Worm (Caenorhabditis elegans) whole organism, L1 larva: ENCODE results near the gene C47D2.1.

Experiments used
- aha-1 ChIP-seq: fragments of 150-350 bp; optimal IDR thresholded peaks from 2 replicates; lab custom pipeline; 2014; ENCODE audit warnings: missing biosample characterization, missing genetic modification characterization
- dpl-1 ChIP-seq, 3 experiments: fragments of 150-350 bp in 2 of 3; sonication (generic microtip) in 1 of 3; optimal IDR thresholded peaks; 2 replicates each; lab custom pipeline; 2014 to 2017; ENCODE audit warnings: missing biosample characterization in 3 of 3, missing genetic modification characterization in 3 of 3, missing genetic modification reagents in 3 of 3
- lin-15B ChIP-seq: fragments of 150-350 bp; sonication (generic microtip); optimal IDR thresholded peaks from 3 replicates; lab custom pipeline; 2014; ENCODE audit warnings: missing biosample characterization, missing genetic modification characterization
- lin-39 ChIP-seq: fragments of 150-350 bp; optimal IDR thresholded peaks from 2 replicates; lab custom pipeline; 2014; ENCODE audit warnings: missing biosample characterization, missing genetic modification reagents, missing genetic modification characterization
- lir-3 ChIP-seq: sonication (generic microtip); optimal IDR thresholded peaks from 2 replicates; lab custom pipeline; 2016; ENCODE audit warnings: mild to moderate bottlenecking, missing genetic modification characterization, moderate library complexity, missing compliant biosample characterization; ENCODE audit not compliant: poor library complexity
- mdl-1 ChIP-seq, 2 experiments: fragments of 150-350 bp; optimal IDR thresholded peaks; 2 replicates each; lab custom pipeline; 2014 to 2017; ENCODE audit warnings: missing biosample characterization in 2 of 2, missing genetic modification characterization in 2 of 2, inconsistent platforms in 1 of 2
- mep-1 ChIP-seq: fragments of 150-350 bp; optimal IDR thresholded peaks from 2 replicates; lab custom pipeline; 2014; ENCODE audit warnings: missing biosample characterization, missing genetic modification characterization
- nhr-237 ChIP-seq: fragments of 150-350 bp; optimal IDR thresholded peaks from 2 replicates; lab custom pipeline; 2014; ENCODE audit warnings: missing biosample characterization, missing genetic modification characterization
- nhr-28 ChIP-seq: fragments of 150-350 bp; optimal IDR thresholded peaks from 2 replicates; lab custom pipeline; 2014; ENCODE audit warnings: missing biosample characterization, missing genetic modification characterization
- nhr-47 ChIP-seq: sonication (generic microtip); optimal IDR thresholded peaks from 2 replicates; lab custom pipeline; 2016; ENCODE audit warnings: mild to moderate bottlenecking, missing genetic modification characterization, moderate library complexity, missing compliant biosample characterization
- tbx-2 ChIP-seq: sonication (generic microtip); optimal IDR thresholded peaks from 2 replicates; lab custom pipeline; 2016; ENCODE audit warnings: missing genetic modification characterization, missing compliant biosample characterization
- unc-86 ChIP-seq: sonication (generic microtip); optimal IDR thresholded peaks from 2 replicates; lab custom pipeline; 2016; ENCODE audit warnings: missing genetic modification characterization, missing compliant biosample characterization

- TF ChIP-seq aha-1 (tag; lab: Kevin White, UChicago) (no peak), dpl-1 (GFP tag; optimal IDR thresholded peaks at IDR 0.05; lab: Kevin White, UChicago) (no peak), lin-39 (tag; lab: Kevin White, UChicago) (no peak), nhr-237 (tag; lab: Kevin White, UChicago) (no peak), nhr-47 (peak; percentile 24), lir-3 (no peak), tbx-2 (tag; lab: Kevin White, UChicago) (no peak), mep-1 (tag; lab: Kevin White, UChicago) (no peak), lin-15B (tag; lab: Kevin White, UChicago) (no peak), nhr-28 (no peak), unc-86 (tag; lab: Kevin White, UChicago) (no peak), mdl-1 (tag; optimal IDR thresholded peaks at IDR 0.05; lab: Kevin White, UChicago) (peak in 1 of 2 experiments; percentile 4)
These were observed 18.7 kb downstream of the C47D2.1 start for ce11 chrX:8233554-8233953.
